Fruit fly (Drosophila melanogaster): Measurements from ENCODE around the gene Rab11.

Gene Rab11

dm6 chr3R:21112742-21113465 is 1.7 kb downstream of the Rab11 start (continued):
- peak; percentile 63 for TF ChIP-seq B-H2 (GFP tag; optimal IDR thresholded peaks at IDR 0.05)
- peak; percentile 81 for TF ChIP-seq run (tag; optimal IDR thresholded peaks at IDR 0.05)
- TF ChIP-seq CG1024 (GFP tag; IDR thresholded peaks at IDR 0.05) = peak; percentile 74
- no peak for TF ChIP-seq CG13287 (GFP tag; IDR thresholded peaks at IDR 0.05; ENCODE audit: partially characterized antibody)
- peak; percentile 35; the same call in 1 of the 2 replicates for TF ChIP-seq aop (GFP tag; IDR thresholded peaks at IDR 0.05)
- TF ChIP-seq row (GFP tag; IDR thresholded peaks at IDR 0.05) = peak; percentile 88
- peak; percentile 91 for TF ChIP-seq stc (GFP tag; IDR thresholded peaks at IDR 0.05)
- TF ChIP-seq Dad (GFP tag; optimal IDR thresholded peaks at IDR 0.05) = peak; percentile 72
- peak; percentile 76 for TF ChIP-seq gsb (GFP tag; IDR thresholded peaks at IDR 0.05)
- TF ChIP-seq unc-4 (GFP tag; IDR thresholded peaks at IDR 0.05; ENCODE audit: partially characterized antibody) = no peak
- TF ChIP-seq mld (GFP tag; IDR thresholded peaks at IDR 0.05; ENCODE audit: partially characterized antibody) = no peak
- TF ChIP-seq CG11695 (GFP tag; IDR thresholded peaks at IDR 0.05) = peak; percentile 91
- peak; percentile 91 for TF ChIP-seq Fer1 (GFP tag; optimal IDR thresholded peaks at IDR 0.05)
- peak; percentile 87 for TF ChIP-seq CG16863 (GFP tag; optimal IDR thresholded peaks at IDR 0.05)
- TF ChIP-seq sim (GFP tag; IDR thresholded peaks at IDR 0.05) = peak; percentile 65; the same call in 1 of the 2 replicates
- peak; percentile 81 for TF ChIP-seq sd (tag; optimal IDR thresholded peaks at IDR 0.05)
- TF ChIP-seq CG2678 (tag; optimal IDR thresholded peaks at IDR 0.05) = no peak
- peak; percentile 51 for TF ChIP-seq Max (GFP tag; optimal IDR thresholded peaks at IDR 0.05)
- peak; percentile 70 for TF ChIP-seq Nf-YB (GFP tag; optimal IDR thresholded peaks at IDR 0.05)
- no peak for TF ChIP-seq ftz-f1 (GFP tag; optimal IDR thresholded peaks at IDR 0.05)
- peak; percentile 90 for TF ChIP-seq Atf-2 (GFP tag; optimal IDR thresholded peaks at IDR 0.05)
- no peak for TF ChIP-seq Bgb (GFP tag; IDR thresholded peaks at IDR 0.05; ENCODE audit: partially characterized antibody)
- TF ChIP-seq CG10959 (GFP tag; IDR thresholded peaks at IDR 0.05) = peak; percentile 76
- TF ChIP-seq CG30403 (GFP tag; optimal IDR thresholded peaks at IDR 0.05) = peak; percentile 87
- peak; percentile 57 for TF ChIP-seq CG8359 (GFP tag; optimal IDR thresholded peaks at IDR 0.05; ENCODE audit: borderline replicate concordance)
- peak; percentile 90 for TF ChIP-seq her (GFP tag; optimal IDR thresholded peaks at IDR 0.05)
- TF ChIP-seq CG2199 (GFP tag; IDR thresholded peaks at IDR 0.05) = peak; percentile 70; the same call in 1 of the 3 replicates
- peak; percentile 88 for TF ChIP-seq fd64A (GFP tag; optimal IDR thresholded peaks at IDR 0.05)
- peak; percentile 61 for TF ChIP-seq Hey (tag; optimal IDR thresholded peaks at IDR 0.05)
- no peak for TF ChIP-seq Scr (GFP tag; IDR thresholded peaks at IDR 0.05; ENCODE audit: partially characterized antibody)
- TF ChIP-seq zfh2 (GFP tag; optimal IDR thresholded peaks at IDR 0.05) = peak; percentile 85
- peak; percentile 78 for TF ChIP-seq croc (GFP tag; conservative IDR thresholded peaks at IDR 0.05)
- peak; percentile 89 for TF ChIP-seq grn (GFP tag; optimal IDR thresholded peaks at IDR 0.05)
- peak; percentile 46; the same call in 1 of the 3 replicates for TF ChIP-seq jigr1 (GFP tag; IDR thresholded peaks at IDR 0.05)
- peak; percentile 86 for TF ChIP-seq CrebB (tag; optimal IDR thresholded peaks at IDR 0.05)
- TF ChIP-seq CG1792 (GFP tag; optimal IDR thresholded peaks at IDR 0.05) = peak; percentile 91
- TF ChIP-seq ase (GFP tag; IDR thresholded peaks at IDR 0.05) = peak; percentile 86
- no peak for TF ChIP-seq crol (GFP tag; IDR thresholded peaks at IDR 0.05)
- TF ChIP-seq sima (GFP tag; optimal IDR thresholded peaks at IDR 0.05) = peak; percentile 82
- peak; percentile 80 for TF ChIP-seq sisA (GFP tag; IDR thresholded peaks at IDR 0.05)
- TF ChIP-seq ato (GFP tag; IDR thresholded peaks at IDR 0.05; ENCODE audit: partially characterized antibody) = no peak
- TF ChIP-seq fd3F (GFP tag; optimal IDR thresholded peaks at IDR 0.05) = peak; percentile 77
- TF ChIP-seq CG13424 (tag; optimal IDR thresholded peaks at IDR 0.05) = peak; percentile 87
- TF ChIP-seq Gsc (GFP tag; IDR thresholded peaks at IDR 0.05) = 0 out of 2 replicates have a peak, but pooled peaks have one; percentile 24
- TF ChIP-seq lola (GFP tag; optimal IDR thresholded peaks at IDR 0.05) = peak in 1 of 3 experiments; percentile 73
- TF ChIP-seq otp (GFP tag; IDR thresholded peaks at IDR 0.05) = peak; percentile 87
- peak; percentile 90 for TF ChIP-seq Hmr (GFP tag; optimal IDR thresholded peaks at IDR 0.05)
- peak; percentile 28 for TF ChIP-seq CTCF (GFP tag; optimal IDR thresholded peaks at IDR 0.05)
- peak; percentile 78 for TF ChIP-seq CG30431 (GFP tag; optimal IDR thresholded peaks at IDR 0.05)

Measured in whole organism, embryonic.